Worm (Caenorhabditis elegans): ENCODE data around the gene F27E5.9.

The F27E5.9 gene

ce11 chrII:10168905-10169782 is 34.4 kb downstream of the F27E5.9 start, which contains the start of gene daf-19 (continued):
- TF ChIP-seq isw-1 (GFP tag; IDR thresholded peaks at IDR 0.05), result peak; percentile 20
- TF ChIP-seq efl-1 (optimal IDR thresholded peaks at IDR 0.05), result peak; percentile 27 to 35
- peak in 1 of 2 experiments; percentile 18 for TF ChIP-seq efl-1 (GFP tag; optimal IDR thresholded peaks at IDR 0.05 in 1 of 2)
- no peak for TF ChIP-seq ztf-4 (tag; optimal IDR thresholded peaks at IDR 0.05)
- TF ChIP-seq nhr-77 (tag; optimal IDR thresholded peaks at IDR 0.05), result peak; percentile 61
- no peak for TF ChIP-seq unc-130 (tag; optimal IDR thresholded peaks at IDR 0.05)
- TF ChIP-seq nhr-90 (tag; optimal IDR thresholded peaks at IDR 0.05; ENCODE audit: poor library complexity), result no peak
- TF ChIP-seq alr-1 (tag; optimal IDR thresholded peaks at IDR 0.05; ENCODE audit: borderline replicate concordance), result no peak
- no peak for TF ChIP-seq zag-1 (tag; optimal IDR thresholded peaks at IDR 0.05)

- peak in 1 of 2 experiments; percentile 13 for TF ChIP-seq efl-1 (optimal IDR thresholded peaks at IDR 0.05)
- TF ChIP-seq efl-1 (GFP tag; optimal IDR thresholded peaks at IDR 0.05 in 1 of 2), result no peak
- TF ChIP-seq nhr-90 (tag; optimal IDR thresholded peaks at IDR 0.05; ENCODE audit: poor library complexity), result no peak
Measured at ce11 chrII:10170837-10171318, 36.1 kb downstream of the F27E5.9 start, which contains the start of gene gpd-4. gpd-4 (plus strand) TSS chrII:10171268.

- TF ChIP-seq tbx-2 (tag; optimal IDR thresholded peaks at IDR 0.05) (no peak), fkh-4 (tag; optimal IDR thresholded peaks at IDR 0.05; ENCODE audit: borderline replicate concordance) (no peak), hlh-4 (tag; optimal IDR thresholded peaks at IDR 0.05) (no peak), unc-86 (tag; optimal IDR thresholded peaks at IDR 0.05) (no peak), lin-35 (GFP tag; optimal IDR thresholded peaks at IDR 0.05) (peak; percentile 49 to 76), efl-1 (optimal IDR thresholded peaks at IDR 0.05) (peak; percentile 21 to 48), efl-1 (GFP tag; optimal IDR thresholded peaks at IDR 0.05 in 1 of 2) (peak; percentile 57 to 89), ets-5 (GFP tag; IDR thresholded peaks at IDR 0.05) (no peak), mdl-1 (tag; optimal IDR thresholded peaks at IDR 0.05) (no peak), nhr-84 (tag; optimal IDR thresholded peaks at IDR 0.05) (no peak), grh-1 (GFP tag; IDR thresholded peaks at IDR 0.05) (no peak), dpl-1 (GFP tag; optimal IDR thresholded peaks at IDR 0.05) (peak in 2 of 3 experiments; percentile 34 to 64), nhr-77 (tag; optimal IDR thresholded peaks at IDR 0.05) (no peak), C16A3.4 (tag; optimal IDR thresholded peaks at IDR 0.05) (peak; percentile 37), ces-1 (GFP tag; optimal IDR thresholded peaks at IDR 0.05) (no peak), C04F5.9 (tag; optimal IDR thresholded peaks at IDR 0.05) (no peak), nhr-76 (tag; optimal IDR thresholded peaks at IDR 0.05) (no peak), nhr-19 (GFP tag; conservative IDR thresholded peaks at IDR 0.05) (no peak), alr-1 (tag; optimal IDR thresholded peaks at IDR 0.05; ENCODE audit: borderline replicate concordance) (no peak), egl-13 (tag; optimal IDR thresholded peaks at IDR 0.05) (no peak), unc-98 (GFP tag; IDR thresholded peaks at IDR 0.05) (no peak), lin-15B (tag; optimal IDR thresholded peaks at IDR 0.05) (peak; percentile 33), lsy-2 (tag; optimal IDR thresholded peaks at IDR 0.05) (peak in 1 of 2 experiments; percentile 70), nhr-237 (tag; optimal IDR thresholded peaks at IDR 0.05) (no peak), fos-1 (tag; optimal IDR thresholded peaks at IDR 0.05) (no peak), swsn-7 (tag; optimal IDR thresholded peaks at IDR 0.05) (no peak), F16B12.6 (tag; optimal IDR thresholded peaks at IDR 0.05) (no peak), irx-1 (tag; optimal IDR thresholded peaks at IDR 0.05) (no peak), lin-14 (GFP tag; optimal IDR thresholded peaks at IDR 0.05) (peak; percentile 6), ama-1 (optimal IDR thresholded peaks at IDR 0.05) (no peak), xbp-1 (tag; optimal IDR thresholded peaks at IDR 0.05) (no peak), sox-4 (tag; optimal IDR thresholded peaks at IDR 0.05) (no peak), ceh-63 (GFP tag; optimal IDR thresholded peaks at IDR 0.05) (no peak), ztf-4 (tag; optimal IDR thresholded peaks at IDR 0.05) (no peak), unc-30 (tag; optimal IDR thresholded peaks at IDR 0.05) (no peak), sptf-1 (tag; optimal IDR thresholded peaks at IDR 0.05) (no peak), ztf-11 (tag; optimal IDR thresholded peaks at IDR 0.05) (no peak), skn-1 (tag; optimal IDR thresholded peaks at IDR 0.05) (no peak), lin-39 (tag; optimal IDR thresholded peaks at IDR 0.05) (no peak), vab-15 (tag; optimal IDR thresholded peaks at IDR 0.05) (no peak), Y116A8C.19 (tag; optimal IDR thresholded peaks at IDR 0.05; ENCODE audit: borderline replicate concordance) (no peak), ceh-88 (GFP tag; IDR thresholded peaks at IDR 0.05) (no peak)
Measured at ce11 chrII:10172436-10172973, 37.8 kb downstream of the F27E5.9 start, which contains the start of gene wbp-11. wbp-11 (plus strand) TSS chrII:10172923.
